Fruit fly (Drosophila melanogaster): ENCODE data around the gene Ugt302E1.

The Ugt302E1 gene

dm6 chr3R:11177579-11177978 lies 23.2 kb downstream of the Ugt302E1 start:
- TF ChIP-seq exex (tag; optimal IDR thresholded peaks at IDR 0.05): peak; percentile 91
- TF ChIP-seq mirr (GFP tag; optimal IDR thresholded peaks at IDR 0.05): peak; percentile 84
- TF ChIP-seq grn (GFP tag; optimal IDR thresholded peaks at IDR 0.05): peak; percentile 62
- TF ChIP-seq CG11723 (GFP tag; optimal IDR thresholded peaks at IDR 0.05): no peak
- TF ChIP-seq CG34376 (GFP tag; optimal IDR thresholded peaks at IDR 0.05): peak; percentile 39
- peak; percentile 68 for TF ChIP-seq sd (tag; optimal IDR thresholded peaks at IDR 0.05)
- no peak for TF ChIP-seq E2f2 (GFP tag; IDR thresholded peaks at IDR 0.05)
- peak; percentile 60 for TF ChIP-seq GATAe (GFP tag; conservative IDR thresholded peaks at IDR 0.05)
- no peak for TF ChIP-seq Dfd (GFP tag; optimal IDR thresholded peaks at IDR 0.05)
- TF ChIP-seq sug (tag; optimal IDR thresholded peaks at IDR 0.05): peak; percentile 27
- TF ChIP-seq Doc2 (GFP tag; IDR thresholded peaks at IDR 0.05): no peak
- no peak for TF ChIP-seq CG8924 (tag; optimal IDR thresholded peaks at IDR 0.05)
- no peak for TF ChIP-seq Nf-YB (GFP tag; optimal IDR thresholded peaks at IDR 0.05)
- TF ChIP-seq CG17802 (tag; optimal IDR thresholded peaks at IDR 0.05): no peak

dm6 chr3R:11178300-11178699 lies 23.9 kb downstream of the Ugt302E1 start:
- TF ChIP-seq Dek (tag; optimal IDR thresholded peaks at IDR 0.05): no peak
- TF ChIP-seq CG9437 (GFP tag; optimal IDR thresholded peaks at IDR 0.05): no peak
- no peak for TF ChIP-seq p53 (GFP tag; optimal IDR thresholded peaks at IDR 0.05)
- TF ChIP-seq unpg (GFP tag; optimal IDR thresholded peaks at IDR 0.05): peak; percentile 26
- no peak for TF ChIP-seq CG4820 (GFP tag; optimal IDR thresholded peaks at IDR 0.05)
- TF ChIP-seq CG34422 (GFP tag; IDR thresholded peaks at IDR 0.05): no peak
- no peak for TF ChIP-seq nom (GFP tag; optimal IDR thresholded peaks at IDR 0.05)
- peak; percentile 12 for TF ChIP-seq CG12769 (tag; optimal IDR thresholded peaks at IDR 0.05)
- TF ChIP-seq row (GFP tag; IDR thresholded peaks at IDR 0.05): peak; percentile 13; the same call in 1 of the 3 replicates
- no peak for TF ChIP-seq ttk (GFP tag; IDR thresholded peaks at IDR 0.05)
- TF ChIP-seq dmrt99B (tag; optimal IDR thresholded peaks at IDR 0.05): peak; percentile 13
- no peak for TF ChIP-seq CG4707 (GFP tag; optimal IDR thresholded peaks at IDR 0.05)
- TF ChIP-seq CG10274 (GFP tag; optimal IDR thresholded peaks at IDR 0.05): no peak
- peak; percentile 58 for TF ChIP-seq grau (tag; optimal IDR thresholded peaks at IDR 0.05)
- TF ChIP-seq YL-1 (GFP tag; optimal IDR thresholded peaks at IDR 0.05): no peak
- peak; percentile 22 for TF ChIP-seq CG18599 (GFP tag; optimal IDR thresholded peaks at IDR 0.05)
- TF ChIP-seq CG8089 (GFP tag; optimal IDR thresholded peaks at IDR 0.05): no peak
- no peak for TF ChIP-seq CG14667 (GFP tag; IDR thresholded peaks at IDR 0.05)
- peak; percentile 22 for TF ChIP-seq Fer1 (GFP tag; optimal IDR thresholded peaks at IDR 0.05)
- TF ChIP-seq Spps (tag; optimal IDR thresholded peaks at IDR 0.05): no peak
- TF ChIP-seq H2.0 (GFP tag; IDR thresholded peaks at IDR 0.05): no peak
- TF ChIP-seq exex (tag; optimal IDR thresholded peaks at IDR 0.05): peak; percentile 42
- TF ChIP-seq CG3163 (GFP tag; optimal IDR thresholded peaks at IDR 0.05): no peak
- TF ChIP-seq mirr (GFP tag; optimal IDR thresholded peaks at IDR 0.05): peak; percentile 63
- no peak for TF ChIP-seq caup (GFP tag; optimal IDR thresholded peaks at IDR 0.05; ENCODE audit: severe bottlenecking)
- TF ChIP-seq Optix (GFP tag; IDR thresholded peaks at IDR 0.05): no peak
- TF ChIP-seq CG32772 (GFP tag; IDR thresholded peaks at IDR 0.05): 0 out of 2 replicates have a peak, but pooled peaks have one; percentile 18
- no peak for TF ChIP-seq Hey (tag; optimal IDR thresholded peaks at IDR 0.05)
- TF ChIP-seq CG9727 (GFP tag; optimal IDR thresholded peaks at IDR 0.05): no peak
- peak; percentile 72 for TF ChIP-seq lab (GFP tag; optimal IDR thresholded peaks at IDR 0.05)
- TF ChIP-seq gem (tag; optimal IDR thresholded peaks at IDR 0.05): peak; percentile 20
- no peak for TF ChIP-seq disco-r (GFP tag; optimal IDR thresholded peaks at IDR 0.05)
- no peak for TF ChIP-seq Dip3 (GFP tag; optimal IDR thresholded peaks at IDR 0.05)
- TF ChIP-seq cg (GFP tag; optimal IDR thresholded peaks at IDR 0.05): no peak
- no peak for TF ChIP-seq salm (tag; optimal IDR thresholded peaks at IDR 0.05)
- peak; percentile 1 for TF ChIP-seq CG3281 (GFP tag; optimal IDR thresholded peaks at IDR 0.05)
- no peak for TF ChIP-seq CG7271 (tag; optimal IDR thresholded peaks at IDR 0.05)
- peak; percentile 7 for TF ChIP-seq CG13424 (tag; optimal IDR thresholded peaks at IDR 0.05)
